Fruit fly (Drosophila melanogaster): Measurements from ENCODE around the gene XNP.

The XNP gene

dm6 chr3R:25489116-25489515, 6.5 kb upstream of the XNP start (continued):
- TF ChIP-seq CG4730 (GFP tag; IDR thresholded peaks at IDR 0.05) (peak; percentile 46; the same call in 1 of the 2 replicates), CG6654 (GFP tag; optimal IDR thresholded peaks at IDR 0.05) (peak; percentile 7), ase (GFP tag; IDR thresholded peaks at IDR 0.05) (peak; percentile 54; the same call in 1 of the 3 replicates), gem (tag; optimal IDR thresholded peaks at IDR 0.05) (peak; percentile 81), ind (GFP tag; optimal IDR thresholded peaks at IDR 0.05) (peak; percentile 48), CG2120 (GFP tag; optimal IDR thresholded peaks at IDR 0.05) (no peak), bbx (GFP tag; IDR thresholded peaks at IDR 0.05; ENCODE audit: partially characterized antibody) (no peak), CG11723 (GFP tag; optimal IDR thresholded peaks at IDR 0.05) (peak; percentile 60), CG6175 (GFP tag; IDR thresholded peaks at IDR 0.05) (no peak), CG2129 (GFP tag; IDR thresholded peaks at IDR 0.05; ENCODE audit: partially characterized antibody) (no peak), nau (GFP tag; optimal IDR thresholded peaks at IDR 0.05) (no peak), CG10979 (tag; optimal IDR thresholded peaks at IDR 0.05) (peak; percentile 67), slbo (GFP tag; IDR thresholded peaks at IDR 0.05) (peak; percentile 24; the same call in 1 of the 2 replicates), CG11696 (GFP tag; IDR thresholded peaks at IDR 0.05) (0 out of 2 replicates have a peak, but pooled peaks have one; percentile 15), chif (GFP tag; optimal IDR thresholded peaks at IDR 0.05) (no peak), Med (GFP tag) (peak; percentile 54), sob (GFP tag; IDR thresholded peaks at IDR 0.05) (peak; percentile 71), CG1233 (GFP tag; optimal IDR thresholded peaks at IDR 0.05) (peak; percentile 8), pita (GFP tag; optimal IDR thresholded peaks at IDR 0.05) (no peak), bowl (GFP tag; IDR thresholded peaks at IDR 0.05) (no peak), schlank (tag; optimal IDR thresholded peaks at IDR 0.05) (no peak), lov (optimal IDR thresholded peaks at IDR 0.05) (no peak), lov (GFP tag; IDR thresholded peaks at IDR 0.05) (no peak), sisA (GFP tag; IDR thresholded peaks at IDR 0.05) (peak; percentile 53), aop (GFP tag; IDR thresholded peaks at IDR 0.05) (no peak), Chrac-16 (GFP tag; optimal IDR thresholded peaks at IDR 0.05) (peak; percentile 34), jigr1 (GFP tag; IDR thresholded peaks at IDR 0.05) (no peak), fru (optimal IDR thresholded peaks at IDR 0.05) (no peak), CG10462 (GFP tag; optimal IDR thresholded peaks at IDR 0.05) (peak; percentile 19), ato (GFP tag; IDR thresholded peaks at IDR 0.05; ENCODE audit: partially characterized antibody) (no peak), Dip3 (GFP tag; optimal IDR thresholded peaks at IDR 0.05) (no peak), Trl (optimal IDR thresholded peaks at IDR 0.05) (no peak), Trl (GFP tag; optimal IDR thresholded peaks at IDR 0.05) (no peak), CG15514 (GFP tag; optimal IDR thresholded peaks at IDR 0.05) (peak; percentile 57), CG17829 (tag; optimal IDR thresholded peaks at IDR 0.05) (peak; percentile 77), gfzf (GFP tag; optimal IDR thresholded peaks at IDR 0.05) (no peak), org-1 (GFP tag; optimal IDR thresholded peaks at IDR 0.05) (peak; percentile 35), ac (GFP tag; optimal IDR thresholded peaks at IDR 0.05) (no peak), CG34224 (GFP tag; IDR thresholded peaks at IDR 0.05; ENCODE audit: partially characterized antibody) (no peak), Opbp (GFP tag; IDR thresholded peaks at IDR 0.05; ENCODE audit: partially characterized antibody) (no peak), ci (GFP tag; IDR thresholded peaks at IDR 0.05) (peak; percentile 70; the same call in 1 of the 3 replicates), CG5953 (GFP tag; IDR thresholded peaks at IDR 0.05) (no peak), kni (GFP tag; optimal IDR thresholded peaks at IDR 0.05) (peak; percentile 33), CG11504 (tag; optimal IDR thresholded peaks at IDR 0.05) (no peak), Stat92E (GFP tag; optimal IDR thresholded peaks at IDR 0.05) (no peak), CG4707 (GFP tag; optimal IDR thresholded peaks at IDR 0.05) (no peak), cas (GFP tag; IDR thresholded peaks at IDR 0.05) (no peak), D19A (tag; optimal IDR thresholded peaks at IDR 0.05) (peak; percentile 69), Myb (GFP tag; optimal IDR thresholded peaks at IDR 0.05) (no peak), CG11085 (GFP tag; IDR thresholded peaks at IDR 0.05) (no peak), CG8290 (GFP tag; optimal IDR thresholded peaks at IDR 0.05) (peak; percentile 41), CG8290 (tag; optimal IDR thresholded peaks at IDR 0.05) (no peak)

Measured in whole organism, embryonic.